Fruit fly (Drosophila melanogaster) whole organism, embryonic: ENCODE data around the gene CG13928.

Experiments used
- Ada2b ChIP-seq: fragments of 200-800 bp; sonication (Bioruptor generic); IDR thresholded peaks from 2 replicates; pipeline ENCODE4 v1.3.6; 2022; ENCODE audit warnings: missing biosample characterization, missing genetic modification characterization
- BEAF-32 ChIP-seq: fragments of 200-800 bp; sonication (Bioruptor generic); optimal IDR thresholded peaks from 3 replicates; lab custom pipeline; 2017; ENCODE audit warnings: missing biosample characterization, missing genetic modification characterization, mild to moderate bottlenecking, moderate library complexity, missing genetic modification reagents
- CG10321 ChIP-seq: fragments of 200-800 bp; sonication (Bioruptor generic); IDR thresholded peaks from 2 replicates; pipeline ENCODE4 v1.3.6; 2022; ENCODE audit warnings: missing biosample characterization, missing genetic modification characterization
- CG10654 ChIP-seq: fragments of 200-800 bp; sonication (Bioruptor generic); optimal IDR thresholded peaks from 2 replicates; lab custom pipeline; 2016; ENCODE audit warnings: missing biosample characterization, missing genetic modification characterization
- CG11456 ChIP-seq: fragments of 200-800 bp; sonication (Bioruptor generic); IDR thresholded peaks from 3 replicates; pipeline ENCODE4 v1.3.6; 2022; ENCODE audit warnings: missing biosample characterization, missing genetic modification characterization
- CG11504 ChIP-seq: fragments of 200-800 bp; sonication (Bioruptor generic); optimal IDR thresholded peaks from 3 replicates; lab custom pipeline; 2019; ENCODE audit warnings: missing biosample characterization, mild to moderate bottlenecking, missing genetic modification characterization, moderate library complexity
- CG12391 ChIP-seq: fragments of 200-800 bp; sonication (Bioruptor generic); optimal IDR thresholded peaks from 3 replicates; lab custom pipeline; 2018; ENCODE audit warnings: missing biosample characterization, mild to moderate bottlenecking, missing genetic modification characterization, moderate library complexity
- CG14441 ChIP-seq: fragments of 200-800 bp; sonication (Bioruptor generic); IDR thresholded peaks from 2 replicates; pipeline ENCODE4 v1.3.6; 2022; ENCODE audit warnings: missing biosample characterization, missing genetic modification characterization
- CG15514 ChIP-seq: fragments of 200-800 bp; sonication (Bioruptor generic); optimal IDR thresholded peaks from 3 replicates; lab custom pipeline; 2017; ENCODE audit warnings: missing biosample characterization, missing genetic modification characterization, mild to moderate bottlenecking, moderate library complexity, missing genetic modification reagents
- CG1602 ChIP-seq: fragments of 200-800 bp; sonication (Bioruptor generic); optimal IDR thresholded peaks from 3 replicates; lab custom pipeline; 2016; ENCODE audit warnings: missing biosample characterization, missing genetic modification characterization
- CG1647 ChIP-seq: fragments of 200-800 bp; sonication (Bioruptor generic); optimal IDR thresholded peaks from 3 replicates; lab custom pipeline; 2016; ENCODE audit warnings: missing biosample characterization, missing genetic modification characterization
- CG17802 ChIP-seq: fragments of 200-800 bp; sonication (Bioruptor generic); optimal IDR thresholded peaks from 2 replicates; lab custom pipeline; 2018; ENCODE audit warnings: missing biosample characterization, mild to moderate bottlenecking, missing genetic modification characterization, moderate library complexity
- CG18476 ChIP-seq: fragments of 200-800 bp; sonication (Bioruptor generic); optimal IDR thresholded peaks from 2 replicates; lab custom pipeline; 2016; ENCODE audit warnings: missing biosample characterization, mild to moderate bottlenecking, missing genetic modification characterization
- CG3838 ChIP-seq: fragments of 200-800 bp; sonication (Bioruptor generic); optimal IDR thresholded peaks from 3 replicates; lab custom pipeline; 2016; ENCODE audit warnings: missing biosample characterization, missing genetic modification characterization
- CG3847 ChIP-seq: fragments of 200-800 bp; sonication (Bioruptor generic); IDR thresholded peaks from 2 replicates; pipeline ENCODE4 v1.3.6; 2022; ENCODE audit warnings: missing biosample characterization, missing genetic modification characterization
- CG4328 ChIP-seq: fragments of 200-800 bp; sonication (Bioruptor generic); optimal IDR thresholded peaks from 3 replicates; lab custom pipeline; 2017; ENCODE audit warnings: missing biosample characterization, missing genetic modification reagents, missing genetic modification characterization
- CG4707 ChIP-seq: fragments of 200-800 bp; sonication (Bioruptor generic); optimal IDR thresholded peaks from 2 replicates; lab custom pipeline; 2018; ENCODE audit warnings: missing biosample characterization, mild to moderate bottlenecking, missing genetic modification characterization, moderate library complexity
- CG5245 ChIP-seq: fragments of 200-800 bp; sonication (Bioruptor generic); optimal IDR thresholded peaks from 3 replicates; lab custom pipeline; 2016; ENCODE audit warnings: missing biosample characterization, missing genetic modification characterization
- CG7271 ChIP-seq: fragments of 200-800 bp; sonication (Bioruptor generic); optimal IDR thresholded peaks from 2 replicates; lab custom pipeline; 2018; ENCODE audit warnings: missing biosample characterization, mild to moderate bottlenecking, missing genetic modification characterization, moderate library complexity
- Dbx ChIP-seq: fragments of 200-800 bp; sonication (Bioruptor generic); IDR thresholded peaks from 3 replicates; pipeline ENCODE4 v1.3.6; 2022; ENCODE audit warnings: missing biosample characterization, missing genetic modification characterization
- Dek ChIP-seq: fragments of 200-800 bp; sonication (Bioruptor generic); optimal IDR thresholded peaks from 3 replicates; lab custom pipeline; 2019; ENCODE audit warnings: missing biosample characterization, mild to moderate bottlenecking, missing genetic modification characterization, moderate library complexity
- Elba2 ChIP-seq: fragments of 200-800 bp; sonication (Bioruptor generic); optimal IDR thresholded peaks from 3 replicates; lab custom pipeline; 2016; ENCODE audit warnings: missing biosample characterization, missing genetic modification characterization
- Ets97D ChIP-seq: fragments of 200-800 bp; sonication (Bioruptor generic); optimal IDR thresholded peaks from 3 replicates; lab custom pipeline; 2016; ENCODE audit warnings: missing biosample characterization, missing genetic modification characterization
- Hr78 ChIP-seq, 2 experiments: fragments of 200-800 bp in 1 of 2; fragments of >200 bp in 1 of 2; sonication (Bioruptor generic) in 1 of 2; optimal IDR thresholded peaks; 2 replicates each; lab custom pipeline; 2017 to 2019; ENCODE audit warnings: missing biosample characterization in 2 of 2, missing genetic modification characterization in 2 of 2, mild to moderate bottlenecking in 1 of 2, moderate library complexity in 1 of 2
- MBD-R2 ChIP-seq: fragments of 200-800 bp; sonication (Bioruptor generic); IDR thresholded peaks from 2 replicates; pipeline ENCODE4 v1.3.6; 2022; ENCODE audit warnings: missing biosample characterization, missing genetic modification characterization
- Nf-YC ChIP-seq: fragments of 200-800 bp; optimal IDR thresholded peaks from 3 replicates; lab custom pipeline; 2019; ENCODE audit warnings: missing biosample characterization, mild to moderate bottlenecking, missing genetic modification characterization, moderate library complexity
- Xrp1 ChIP-seq: fragments of 200-800 bp; sonication (Bioruptor generic); IDR thresholded peaks from 2 replicates; pipeline ENCODE4 v1.3.6; 2022; ENCODE audit warnings: missing biosample characterization, missing genetic modification characterization
- YL-1 ChIP-seq: fragments of 200-800 bp; sonication (Bioruptor generic); optimal IDR thresholded peaks from 3 replicates; lab custom pipeline; 2017; ENCODE audit warnings: missing biosample characterization, mild to moderate bottlenecking, missing genetic modification characterization
- amos ChIP-seq: fragments of 200-800 bp; sonication (Bioruptor generic); IDR thresholded peaks from 2 replicates; pipeline ENCODE4 v1.3.6; 2022; ENCODE audit warnings: missing biosample characterization, missing genetic modification characterization; ENCODE audit not compliant: partially characterized antibody
- caup ChIP-seq: fragments of 200-800 bp; sonication (Bioruptor generic); optimal IDR thresholded peaks from 3 replicates; lab custom pipeline; 2017; ENCODE audit warnings: missing biosample characterization, mild to moderate bottlenecking, missing genetic modification characterization, moderate library complexity; ENCODE audit not compliant: severe bottlenecking
- corto ChIP-seq: fragments of 200-800 bp; sonication (Bioruptor generic); optimal IDR thresholded peaks from 2 replicates; lab custom pipeline; 2016; ENCODE audit warnings: missing biosample characterization, mild to moderate bottlenecking, missing genetic modification characterization, moderate library complexity
- dysf ChIP-seq: fragments of 200-800 bp; sonication (Bioruptor generic); IDR thresholded peaks from 3 replicates; pipeline ENCODE4 v1.3.6; 2022; ENCODE audit warnings: missing biosample characterization, missing genetic modification characterization
- en ChIP-seq: fragments of 200-800 bp; sonication (Bioruptor generic); optimal IDR thresholded peaks from 2 replicates; lab custom pipeline; 2016; ENCODE audit warnings: missing biosample characterization, missing genetic modification characterization
- gcm2 ChIP-seq: fragments of 200-800 bp; sonication (Bioruptor generic); optimal IDR thresholded peaks from 2 replicates; lab custom pipeline; 2016; ENCODE audit warnings: missing biosample characterization, missing genetic modification characterization
- gfzf ChIP-seq: fragments of 200-800 bp; sonication (Bioruptor generic); optimal IDR thresholded peaks from 2 replicates; lab custom pipeline; 2016; ENCODE audit warnings: missing biosample characterization, mild to moderate bottlenecking, missing genetic modification characterization, moderate library complexity
- ind ChIP-seq: fragments of 200-800 bp; sonication (Bioruptor generic); optimal IDR thresholded peaks from 3 replicates; lab custom pipeline; 2016; ENCODE audit warnings: missing biosample characterization, missing genetic modification characterization
- kah ChIP-seq: fragments of 200-800 bp; sonication (Bioruptor generic); optimal IDR thresholded peaks from 2 replicates; lab custom pipeline; 2018; ENCODE audit warnings: missing biosample characterization, mild to moderate bottlenecking, missing genetic modification characterization
- kni ChIP-seq: fragments of 200-800 bp; sonication (Bioruptor generic); optimal IDR thresholded peaks from 3 replicates; lab custom pipeline; 2017; ENCODE audit warnings: mild to moderate bottlenecking, missing biosample characterization, missing genetic modification reagents, missing genetic modification characterization
- odd ChIP-seq: fragments of 200-800 bp; sonication (Bioruptor generic); optimal IDR thresholded peaks from 2 replicates; lab custom pipeline; 2017; ENCODE audit warnings: missing biosample characterization, mild to moderate bottlenecking, missing genetic modification characterization
- ro ChIP-seq: fragments of 200-800 bp; sonication (Bioruptor generic); IDR thresholded peaks from 2 replicates; pipeline ENCODE4 v1.3.6; 2022; ENCODE audit warnings: missing biosample characterization, missing genetic modification characterization
- row ChIP-seq: fragments of 200-800 bp; sonication (Bioruptor generic); IDR thresholded peaks from 3 replicates; pipeline ENCODE4 v1.3.6; 2022; ENCODE audit warnings: missing biosample characterization, missing genetic modification characterization
- salm ChIP-seq: fragments of 200-800 bp; sonication (Bioruptor generic); optimal IDR thresholded peaks from 2 replicates; lab custom pipeline; 2018; ENCODE audit warnings: missing biosample characterization, mild to moderate bottlenecking, missing genetic modification characterization
- sc ChIP-seq, 3 experiments: fragments of >200 bp in 2 of 3; fragments of 200-800 bp in 1 of 3; sonication (Bioruptor generic) in 1 of 3; optimal IDR thresholded peaks; 2 replicates in 2 of 3; 3 replicates in 1 of 3; lab custom pipeline; 2017; ENCODE audit warnings: mild to moderate bottlenecking in 1 of 3, missing biosample characterization in 1 of 3, missing genetic modification characterization in 1 of 3, missing genetic modification reagents in 1 of 3
- slbo ChIP-seq: fragments of 200-800 bp; sonication (Bioruptor generic); IDR thresholded peaks from 2 replicates; pipeline ENCODE4 v1.3.6; 2022; ENCODE audit warnings: missing biosample characterization, missing genetic modification characterization
- tll ChIP-seq, 2 experiments: fragments of 200-800 bp in 1 of 2; fragments of >200 bp in 1 of 2; sonication (Bioruptor generic) in 1 of 2; optimal IDR thresholded peaks; 2 replicates each; lab custom pipeline; 2017 to 2019; ENCODE audit warnings: missing biosample characterization in 2 of 2, missing genetic modification characterization in 2 of 2, mild to moderate bottlenecking in 1 of 2, moderate library complexity in 1 of 2
- toy ChIP-seq: fragments of 200-800 bp; sonication (Bioruptor generic); IDR thresholded peaks from 2 replicates; pipeline ENCODE4 v1.3.6; 2022; ENCODE audit warnings: missing biosample characterization, missing genetic modification characterization
- trem ChIP-seq: fragments of 200-800 bp; optimal IDR thresholded peaks from 3 replicates; lab custom pipeline; 2019; ENCODE audit warnings: missing biosample characterization, mild to moderate bottlenecking, missing genetic modification characterization, moderate library complexity
- unc-4 ChIP-seq: fragments of 200-800 bp; sonication (Bioruptor generic); IDR thresholded peaks from 2 replicates; pipeline ENCODE4 v1.3.6; 2022; ENCODE audit warnings: missing biosample characterization, missing genetic modification characterization; ENCODE audit not compliant: partially characterized antibody

The CG13928 gene

dm6 chr3L:1618116-1618727 lies 10.0 kb downstream of the CG13928 start, which contains the start of the genes CG13926, ABCB7 and CG33230 (continued):
- TF ChIP-seq Dbx (GFP tag; lab: Robert Waterston, UW) (0 out of 3 replicates have a peak, but pooled peaks have one; percentile 42), salm (tag; lab: Kevin White, UChicago) (no peak), trem (peak; percentile 65), CG1647 (GFP tag; lab: Kevin White, UChicago) (no peak), dysf (GFP tag; lab: Robert Waterston, UW) (0 out of 3 replicates have a peak, but pooled peaks have one; percentile 30), Nf-YC (peak; percentile 46), BEAF-32 (GFP tag; lab: Kevin White, UChicago) (peak; percentile 64), kah (GFP tag; lab: Kevin White, UChicago) (peak; percentile 29), Xrp1 (GFP tag; lab: Robert Waterston, UW) (0 out of 2 replicates have a peak, but pooled peaks have one; percentile 36), CG4328 (GFP tag; lab: Kevin White, UChicago) (no peak), CG7271 (tag; lab: Kevin White, UChicago) (no peak), toy (GFP tag; lab: Robert Waterston, UW) (no peak), CG15514 (GFP tag; lab: Kevin White, UChicago) (peak; percentile 99), sc (optimal IDR thresholded peaks at IDR 0.05; lab: Kevin White, UChicago) (no peak), sc (GFP tag; optimal IDR thresholded peaks at IDR 0.05; lab: Kevin White, UChicago) (no peak), unc-4 (GFP tag; lab: Robert Waterston, UW) (0 out of 2 replicates have a peak, but pooled peaks have one; percentile 38), CG3847 (peak; percentile 38; the same call in 1 of the 2 replicates), Elba2 (GFP tag; lab: Kevin White, UChicago) (no peak), gcm2 (GFP tag; lab: Kevin White, UChicago) (no peak), CG10654 (no peak), amos (GFP tag; lab: Robert Waterston, UW) (peak; percentile 46; the same call in 1 of the 2 replicates), en (GFP tag; lab: Kevin White, UChicago) (no peak), CG18476 (GFP tag; lab: Kevin White, UChicago) (peak; percentile 20), CG4707 (GFP tag; lab: Kevin White, UChicago) (no peak), corto (GFP tag; lab: Kevin White, UChicago) (no peak), MBD-R2 (peak; percentile 84), Dek (tag; lab: Kevin White, UChicago) (peak; percentile 1), CG10321 (GFP tag; lab: Robert Waterston, UW) (no peak), CG5245 (peak; percentile 14), ro (GFP tag; lab: Robert Waterston, UW) (no peak), row (GFP tag; lab: Robert Waterston, UW) (peak; percentile 92), CG3838 (GFP tag; lab: Kevin White, UChicago) (no peak), CG17802 (no peak), odd (no peak), CG11456 (GFP tag; lab: Robert Waterston, UW) (no peak), ind (GFP tag; lab: Kevin White, UChicago) (peak; percentile 27), CG12391 (tag; lab: Kevin White, UChicago) (peak; percentile 55), CG11504 (tag; lab: Kevin White, UChicago) (no peak), YL-1 (peak; percentile 89), kni (peak; percentile 59), gfzf (no peak), caup (GFP tag; lab: Kevin White, UChicago) (no peak), Hr78 (GFP tag; optimal IDR thresholded peaks at IDR 0.05; lab: Kevin White, UChicago) (no peak), Ada2b (GFP tag; lab: Robert Waterston, UW) (no peak), tll (GFP tag; optimal IDR thresholded peaks at IDR 0.05; lab: Kevin White, UChicago) (no peak), slbo (peak; percentile 39; the same call in 1 of the 2 replicates), CG14441 (GFP tag; lab: Robert Waterston, UW) (no peak), Ets97D (GFP tag; lab: Kevin White, UChicago) (peak; percentile 1), CG1602 (GFP tag; lab: Kevin White, UChicago) (no peak)
